Fruit fly (Drosophila melanogaster) whole organism, embryonic: ENCODE measurements around the gene CG5056.

Experiments
- Aef1 ChIP-seq: fragments of 200-800 bp; sonication (Bioruptor generic); IDR thresholded peaks from 3 replicates; pipeline ENCODE4 v1.3.6; 2022; ENCODE audit warnings: missing biosample characterization, missing genetic modification characterization
- B-H2 ChIP-seq: fragments of 200-800 bp; sonication (Bioruptor generic); optimal IDR thresholded peaks from 2 replicates; lab custom pipeline; 2018; ENCODE audit warnings: missing biosample characterization, mild to moderate bottlenecking, missing genetic modification characterization
- Bteb2 ChIP-seq: fragments of 200-800 bp; sonication (Bioruptor generic); optimal IDR thresholded peaks from 2 replicates; lab custom pipeline; 2016; ENCODE audit warnings: missing biosample characterization, missing genetic modification characterization
- CG10462 ChIP-seq: fragments of 200-800 bp; sonication (Bioruptor generic); optimal IDR thresholded peaks from 2 replicates; lab custom pipeline; 2016; ENCODE audit warnings: missing biosample characterization, missing genetic modification characterization
- CG12155 ChIP-seq: fragments of 200-800 bp; sonication (Bioruptor generic); optimal IDR thresholded peaks from 3 replicates; lab custom pipeline; 2016; ENCODE audit warnings: missing biosample characterization, missing genetic modification characterization
- CG16863 ChIP-seq: fragments of 200-800 bp; sonication (Bioruptor generic); optimal IDR thresholded peaks from 3 replicates; lab custom pipeline; 2016; ENCODE audit warnings: missing biosample characterization, missing genetic modification characterization
- CG1832 ChIP-seq: fragments of 200-800 bp; sonication (Bioruptor generic); optimal IDR thresholded peaks from 2 replicates; lab custom pipeline; 2017; ENCODE audit warnings: missing biosample characterization, mild to moderate bottlenecking, missing genetic modification characterization, inconsistent platforms
- CG30020 ChIP-seq: fragments of 200-800 bp; optimal IDR thresholded peaks from 2 replicates; lab custom pipeline; 2019; ENCODE audit warnings: missing biosample characterization, mild to moderate bottlenecking, missing genetic modification characterization, moderate library complexity
- CG42726 ChIP-seq: fragments of 200-800 bp; sonication (Bioruptor generic); IDR thresholded peaks from 2 replicates; pipeline ENCODE4 v1.3.6; 2022; ENCODE audit warnings: missing biosample characterization, missing genetic modification characterization; ENCODE audit not compliant: partially characterized antibody
- CG4617 ChIP-seq: fragments of 200-800 bp; sonication (Bioruptor generic); optimal IDR thresholded peaks from 3 replicates; lab custom pipeline; 2016; ENCODE audit warnings: missing biosample characterization, missing genetic modification characterization, borderline replicate concordance
- CG4854 ChIP-seq: fragments of 200-800 bp; sonication (Bioruptor generic); optimal IDR thresholded peaks from 2 replicates; lab custom pipeline; 2016; ENCODE audit warnings: missing biosample characterization, missing genetic modification characterization, inconsistent platforms
- CG6272 ChIP-seq: fragments of 200-800 bp; sonication (Bioruptor generic); IDR thresholded peaks from 2 replicates; pipeline ENCODE4 v1.3.6; 2022; ENCODE audit warnings: missing biosample characterization, missing genetic modification characterization
- CG6689 ChIP-seq: fragments of 200-800 bp; sonication (Bioruptor generic); IDR thresholded peaks from 2 replicates; pipeline ENCODE4 v1.3.6; 2022; ENCODE audit warnings: missing biosample characterization, missing genetic modification characterization
- CG7786 ChIP-seq: fragments of 200-800 bp; sonication (Bioruptor generic); optimal IDR thresholded peaks from 2 replicates; lab custom pipeline; 2016; ENCODE audit warnings: missing biosample characterization, missing genetic modification characterization
- CG8359 ChIP-seq: fragments of 200-800 bp; sonication (Bioruptor generic); optimal IDR thresholded peaks from 2 replicates; lab custom pipeline; 2017; ENCODE audit warnings: missing biosample characterization, mild to moderate bottlenecking, missing genetic modification characterization, borderline replicate concordance
- CG9215 ChIP-seq: fragments of 200-800 bp; sonication (Bioruptor generic); IDR thresholded peaks from 2 replicates; pipeline ENCODE4 v1.3.6; 2022; ENCODE audit warnings: missing biosample characterization, missing genetic modification characterization
- Camta ChIP-seq: fragments of 200-800 bp; sonication (Bioruptor generic); optimal IDR thresholded peaks from 2 replicates; lab custom pipeline; 2016; ENCODE audit warnings: missing biosample characterization, missing genetic modification characterization
- CoRest ChIP-seq: fragments of 200-800 bp; sonication (Bioruptor generic); optimal IDR thresholded peaks from 3 replicates; lab custom pipeline; 2018; ENCODE audit warnings: missing biosample characterization, mild to moderate bottlenecking, missing genetic modification characterization, moderate library complexity
- D ChIP-seq, 2 experiments: fragments of 200-800 bp in 1 of 2; fragments of >200 bp in 1 of 2; sonication (Bioruptor generic) in 1 of 2; optimal IDR thresholded peaks; 2 replicates in 1 of 2; 3 replicates in 1 of 2; lab custom pipeline; 2017; ENCODE audit warnings: mild to moderate bottlenecking in 1 of 2, missing biosample characterization in 1 of 2, missing genetic modification characterization in 1 of 2, missing genetic modification reagents in 1 of 2
- Dref ChIP-seq: fragments of 200-800 bp; sonication (Bioruptor generic); IDR thresholded peaks from 2 replicates; pipeline ENCODE4 v1.3.6; 2022; ENCODE audit warnings: missing biosample characterization, missing genetic modification characterization
- Drgx ChIP-seq: fragments of 200-800 bp; sonication (Bioruptor generic); IDR thresholded peaks from 2 replicates; pipeline ENCODE4 v1.3.6; 2022; ENCODE audit warnings: missing biosample characterization, missing genetic modification characterization
- Fer1 ChIP-seq: fragments of 200-800 bp; sonication (Bioruptor generic); optimal IDR thresholded peaks from 2 replicates; lab custom pipeline; 2017; ENCODE audit warnings: missing biosample characterization, mild to moderate bottlenecking, missing genetic modification characterization
- HLH3B ChIP-seq: fragments of 200-800 bp; sonication (Bioruptor generic); IDR thresholded peaks from 2 replicates; pipeline ENCODE4 v1.3.6; 2022; ENCODE audit warnings: missing biosample characterization, missing genetic modification characterization
- HLH4C ChIP-seq: fragments of 200-800 bp; sonication (Bioruptor generic); IDR thresholded peaks from 3 replicates; pipeline ENCODE4 v1.3.6; 2022; ENCODE audit warnings: missing biosample characterization, missing genetic modification characterization; ENCODE audit not compliant: partially characterized antibody
- Hand ChIP-seq: fragments of 200-800 bp; sonication (Bioruptor generic); optimal IDR thresholded peaks from 2 replicates; lab custom pipeline; 2017; ENCODE audit warnings: mild to moderate bottlenecking, missing biosample characterization, missing genetic modification reagents, missing genetic modification characterization
- Hey ChIP-seq: fragments of 200-800 bp; sonication (Bioruptor generic); optimal IDR thresholded peaks from 3 replicates; lab custom pipeline; 2018; ENCODE audit warnings: missing biosample characterization, mild to moderate bottlenecking, missing genetic modification characterization
- Hmx ChIP-seq: fragments of 200-800 bp; sonication (Bioruptor generic); optimal IDR thresholded peaks from 2 replicates; lab custom pipeline; 2016; ENCODE audit warnings: missing biosample characterization, missing genetic modification characterization
- Hr51 ChIP-seq, 2 experiments: fragments of 200-800 bp; sonication (Bioruptor generic); optimal IDR thresholded peaks; 2 replicates in 1 of 2; 3 replicates in 1 of 2; lab custom pipeline; 2016 to 2018; ENCODE audit warnings: missing biosample characterization in 2 of 2, missing genetic modification characterization in 2 of 2, mild to moderate bottlenecking in 1 of 2, moderate library complexity in 1 of 2
- MESR4 ChIP-seq: fragments of 200-800 bp; sonication (Bioruptor generic); optimal IDR thresholded peaks from 2 replicates; lab custom pipeline; 2018; ENCODE audit warnings: missing biosample characterization, mild to moderate bottlenecking, missing genetic modification characterization, moderate library complexity
- Max ChIP-seq: fragments of 200-800 bp; sonication (Bioruptor generic); optimal IDR thresholded peaks from 2 replicates; lab custom pipeline; 2016; ENCODE audit warnings: missing biosample characterization, mild to moderate bottlenecking, missing genetic modification characterization
- Ravus ChIP-seq: fragments of 200-800 bp; sonication (Bioruptor generic); IDR thresholded peaks from 2 replicates; pipeline ENCODE4 v1.3.6; 2022; ENCODE audit warnings: missing biosample characterization, missing genetic modification characterization
- Sin3A ChIP-seq: fragments of >200 bp; optimal IDR thresholded peaks from 2 replicates; lab custom pipeline; 2018
- ash1 ChIP-seq: fragments of 200-800 bp; sonication (Bioruptor generic); optimal IDR thresholded peaks from 2 replicates; lab custom pipeline; 2018; ENCODE audit warnings: missing biosample characterization, mild to moderate bottlenecking, missing genetic modification characterization
- ato ChIP-seq: fragments of 200-800 bp; sonication (Bioruptor generic); IDR thresholded peaks from 2 replicates; pipeline ENCODE4 v1.3.6; 2022; ENCODE audit warnings: missing biosample characterization, missing genetic modification characterization; ENCODE audit not compliant: partially characterized antibody
- bowl ChIP-seq: fragments of 200-800 bp; sonication (Bioruptor generic); IDR thresholded peaks from 2 replicates; pipeline ENCODE4 v1.3.6; 2022; ENCODE audit warnings: missing biosample characterization, missing genetic modification characterization
- crc ChIP-seq: fragments of 200-800 bp; sonication (Bioruptor generic); optimal IDR thresholded peaks from 2 replicates; lab custom pipeline; 2016; ENCODE audit warnings: missing biosample characterization, missing genetic modification characterization
- eve ChIP-seq, 2 experiments: fragments of >200 bp; optimal IDR thresholded peaks; 2 replicates each; lab custom pipeline; 2017; ENCODE audit warnings: missing biosample characterization in 2 of 2, missing genetic modification characterization in 2 of 2
- exex ChIP-seq: fragments of 200-800 bp; sonication (Bioruptor generic); optimal IDR thresholded peaks from 4 replicates; lab custom pipeline; 2018; ENCODE audit warnings: missing biosample characterization, mild to moderate bottlenecking, missing genetic modification characterization, moderate library complexity
- grau ChIP-seq: fragments of 200-800 bp; optimal IDR thresholded peaks from 3 replicates; lab custom pipeline; 2019; ENCODE audit warnings: missing biosample characterization, mild to moderate bottlenecking, missing genetic modification characterization, moderate library complexity
- gro ChIP-seq: fragments of 200-800 bp; sonication (Bioruptor generic); optimal IDR thresholded peaks from 2 replicates; lab custom pipeline; 2016; ENCODE audit warnings: missing biosample characterization, missing genetic modification characterization
- her ChIP-seq: fragments of 200-800 bp; sonication (Bioruptor generic); optimal IDR thresholded peaks from 2 replicates; lab custom pipeline; 2016; ENCODE audit warnings: missing biosample characterization, missing genetic modification characterization
- ken ChIP-seq: fragments of 200-800 bp; sonication (Bioruptor generic); IDR thresholded peaks from 3 replicates; pipeline ENCODE4 v1.3.6; 2022; ENCODE audit warnings: missing biosample characterization, missing genetic modification characterization
- nerfin-1 ChIP-seq: fragments of 200-800 bp; sonication (Bioruptor generic); optimal IDR thresholded peaks from 3 replicates; lab custom pipeline; 2019; ENCODE audit warnings: missing biosample characterization, mild to moderate bottlenecking, missing genetic modification characterization, moderate library complexity
- peb ChIP-seq: fragments of 200-800 bp; sonication (Bioruptor generic); IDR thresholded peaks from 2 replicates; pipeline ENCODE4 v1.3.6; 2022; ENCODE audit warnings: missing biosample characterization, missing genetic modification characterization
- pum ChIP-seq: fragments of 200-800 bp; sonication (Bioruptor generic); optimal IDR thresholded peaks from 2 replicates; lab custom pipeline; 2016; ENCODE audit warnings: missing biosample characterization, missing genetic modification characterization
- slbo ChIP-seq: fragments of 200-800 bp; sonication (Bioruptor generic); IDR thresholded peaks from 2 replicates; pipeline ENCODE4 v1.3.6; 2022; ENCODE audit warnings: missing biosample characterization, missing genetic modification characterization
- toy ChIP-seq: fragments of 200-800 bp; sonication (Bioruptor generic); IDR thresholded peaks from 2 replicates; pipeline ENCODE4 v1.3.6; 2022; ENCODE audit warnings: missing biosample characterization, missing genetic modification characterization
- twi ChIP-seq: fragments of 200-800 bp; optimal IDR thresholded peaks from 2 replicates; lab custom pipeline; 2019; ENCODE audit warnings: missing biosample characterization, mild to moderate bottlenecking, missing genetic modification characterization, moderate library complexity
- wdn ChIP-seq: fragments of 200-800 bp; sonication (Bioruptor generic); IDR thresholded peaks from 2 replicates; pipeline ENCODE4 v1.3.6; 2022; ENCODE audit warnings: missing biosample characterization, missing genetic modification characterization
- yki ChIP-seq: fragments of >200 bp; optimal IDR thresholded peaks from 3 replicates; lab custom pipeline; 2018

CG5056 gene

DNA sequence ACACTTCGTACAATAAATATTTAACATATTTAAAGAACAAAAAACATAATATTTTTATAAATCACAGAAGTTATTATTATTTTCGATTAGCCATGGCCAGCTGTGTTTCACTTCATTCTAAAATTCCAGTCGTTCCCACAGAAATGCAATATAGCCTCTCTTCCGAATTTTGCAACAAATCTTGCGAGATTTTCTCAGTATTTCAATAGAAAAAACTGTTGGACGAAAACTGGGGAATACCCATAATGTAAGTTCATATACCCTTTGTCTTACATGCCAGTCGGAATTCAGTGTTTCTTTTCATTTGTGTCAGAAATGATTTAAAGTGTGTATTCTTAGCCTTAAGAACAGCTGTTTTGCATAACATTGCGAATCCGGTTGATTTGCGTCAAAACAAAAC is 10.0 kb upstream of the CG5056 start, which contains the start of the genes CtsL4 and ClpP (continued):
- TF ChIP-seq CoRest (tag; lab: Kevin White, UChicago): peak; percentile 75
- no peak for TF ChIP-seq Hey (tag; lab: Kevin White, UChicago)
- TF ChIP-seq CG4854 (GFP tag; lab: Kevin White, UChicago): no peak
- TF ChIP-seq Ravus: no peak
- peak; percentile 15 for TF ChIP-seq Fer1 (GFP tag; lab: Kevin White, UChicago)
- peak; percentile 55 for TF ChIP-seq B-H2 (GFP tag; lab: Kevin White, UChicago)
- TF ChIP-seq MESR4 (GFP tag; lab: Kevin White, UChicago): no peak
- no peak for TF ChIP-seq peb
- no peak for TF ChIP-seq HLH3B (GFP tag; lab: Robert Waterston, UW)
- no peak for TF ChIP-seq D (optimal IDR thresholded peaks at IDR 0.05; lab: Kevin White, UChicago)
- TF ChIP-seq D (GFP tag; optimal IDR thresholded peaks at IDR 0.05; lab: Kevin White, UChicago): peak; percentile 35
- peak; percentile 76 for TF ChIP-seq CG4617 (GFP tag; lab: Kevin White, UChicago)
- TF ChIP-seq exex: no peak
- TF ChIP-seq Hr51 (GFP tag; optimal IDR thresholded peaks at IDR 0.05; lab: Kevin White, UChicago): peak in 1 of 2 experiments; percentile 2
- TF ChIP-seq her (GFP tag; lab: Kevin White, UChicago): peak; percentile 32
- no peak for TF ChIP-seq ken (GFP tag; lab: Robert Waterston, UW)
- TF ChIP-seq CG7786: peak; percentile 11
- TF ChIP-seq Drgx: no peak
- peak; percentile 56 for TF ChIP-seq nerfin-1 (tag; lab: Kevin White, UChicago)
- TF ChIP-seq CG8359 (GFP tag; lab: Kevin White, UChicago): no peak
- no peak for TF ChIP-seq eve (GFP tag; optimal IDR thresholded peaks at IDR 0.05; lab: Kevin White, UChicago)
- no peak for TF ChIP-seq Hand (GFP tag; lab: Kevin White, UChicago)
- peak; percentile 32 for TF ChIP-seq CG12155
- TF ChIP-seq CG9215 (GFP tag; lab: Robert Waterston, UW): no peak
- no peak for TF ChIP-seq crc
- TF ChIP-seq yki (lab: Kevin White, UChicago): no peak
- no peak for TF ChIP-seq HLH4C (GFP tag; lab: Robert Waterston, UW)
- TF ChIP-seq CG42726 (GFP tag; lab: Robert Waterston, UW): no peak
- no peak for TF ChIP-seq CG16863
- no peak; the same call in 1 of the 2 replicates for TF ChIP-seq CG6272
- TF ChIP-seq CG6689 (GFP tag; lab: Robert Waterston, UW): 0 out of 2 replicates have a peak, but pooled peaks have one; percentile 21
- TF ChIP-seq bowl (GFP tag; lab: Robert Waterston, UW): no peak

DNA sequence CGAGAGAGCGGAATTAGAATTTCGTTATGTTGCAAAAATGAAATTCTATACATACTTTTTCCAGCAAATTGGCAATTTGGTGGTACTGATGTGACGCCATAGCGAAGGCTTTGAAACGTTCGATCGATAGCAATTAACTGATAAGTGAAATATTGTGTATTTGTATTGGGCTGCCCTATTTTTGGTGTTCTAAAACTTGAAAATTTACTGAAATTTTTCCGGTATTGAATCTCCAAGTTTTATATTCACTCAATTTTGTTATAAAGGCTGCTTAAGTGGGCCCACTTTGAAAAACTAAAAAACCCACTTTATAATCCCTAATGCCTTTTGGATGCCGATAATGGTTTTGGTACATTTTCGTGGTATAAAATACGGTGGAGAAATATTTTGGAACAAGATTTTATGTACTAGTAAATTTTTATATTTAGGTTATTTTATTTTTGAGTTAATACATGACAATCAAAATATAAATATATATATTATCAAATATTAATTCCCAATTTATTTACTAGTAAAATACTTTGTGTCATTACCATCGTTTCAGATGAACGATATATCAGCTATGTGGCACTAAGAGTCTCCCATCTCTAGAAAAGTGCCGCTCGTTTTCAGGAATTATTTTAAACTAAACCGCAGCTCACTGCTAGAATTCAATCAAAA is 4.0 kb upstream of the CG5056 start, which contains the start of the genes Cand1 and pim:
Gene Cand1 (minus strand): TSS at position 300 of the 660 bp plus-strand sequence.
Gene pim (plus strand): TSS at position 582 of the 660 bp plus-strand sequence.
- peak; percentile 55; the same call in 1 of the 2 replicates for TF ChIP-seq slbo (GFP tag; lab: Robert Waterston, UW)
- peak; percentile 42; the same call in 1 of the 2 replicates for TF ChIP-seq Dref
- TF ChIP-seq Aef1 (GFP tag; lab: Robert Waterston, UW): no peak
- TF ChIP-seq CG10462 (GFP tag; lab: Kevin White, UChicago): no peak
- TF ChIP-seq Camta (GFP tag; lab: Kevin White, UChicago): no peak
- no peak for TF ChIP-seq CG1832 (GFP tag; lab: Kevin White, UChicago)
- peak; percentile 15 for TF ChIP-seq twi (tag; lab: Kevin White, UChicago)
- TF ChIP-seq Bteb2 (GFP tag; lab: Kevin White, UChicago): no peak
- TF ChIP-seq pum (GFP tag; lab: Kevin White, UChicago): no peak
- no peak for TF ChIP-seq Sin3A
- TF ChIP-seq Max (GFP tag; lab: Kevin White, UChicago): no peak
- TF ChIP-seq Hmx (GFP tag; lab: Kevin White, UChicago): no peak
- TF ChIP-seq toy (GFP tag; lab: Robert Waterston, UW): no peak
- TF ChIP-seq grau (tag; lab: Kevin White, UChicago): peak; percentile 26
- no peak for TF ChIP-seq wdn (GFP tag; lab: Robert Waterston, UW)
- no peak for TF ChIP-seq ash1 (GFP tag; lab: Kevin White, UChicago)
- TF ChIP-seq gro (GFP tag; lab: Kevin White, UChicago): no peak
- peak; percentile 49 for TF ChIP-seq CG4617 (GFP tag; lab: Kevin White, UChicago)
- peak; percentile 23 for TF ChIP-seq CG12155
- TF ChIP-seq CG4854 (GFP tag; lab: Kevin White, UChicago): no peak
- no peak for TF ChIP-seq ato
- peak; percentile 97 for TF ChIP-seq CG30020
